Worm (Caenorhabditis elegans) whole organism, L1 larva: ENCODE results near the gene pgp-13.

Experiments
- C04F5.9 ChIP-seq: sonication (generic microtip); optimal IDR thresholded peaks from 2 replicates; lab custom pipeline; 2016; ENCODE audit warnings: missing genetic modification characterization, missing compliant biosample characterization
- C34B4.2 ChIP-seq: sonication (generic microtip); optimal IDR thresholded peaks from 2 replicates; lab custom pipeline; 2017; ENCODE audit warnings: mild to moderate bottlenecking, missing genetic modification characterization, missing compliant biosample characterization
- Y116A8C.19 ChIP-seq: sonication (generic microtip); optimal IDR thresholded peaks from 2 replicates; lab custom pipeline; 2016; ENCODE audit warnings: missing compliant biosample characterization, missing genetic modification characterization, borderline replicate concordance
- aha-1 ChIP-seq: fragments of 150-350 bp; optimal IDR thresholded peaks from 2 replicates; lab custom pipeline; 2014; ENCODE audit warnings: missing biosample characterization, missing genetic modification characterization
- aly-2 ChIP-seq: fragments of 150-350 bp; optimal IDR thresholded peaks from 2 replicates; lab custom pipeline; 2014; ENCODE audit warnings: missing biosample characterization, missing genetic modification characterization
- blmp-1 ChIP-seq: fragments of 150-350 bp; optimal IDR thresholded peaks from 2 replicates; lab custom pipeline; 2014; ENCODE audit warnings: missing biosample characterization, missing genetic modification characterization
- ceh-8 ChIP-seq: fragments of 200-800 bp; sonication (Bioruptor generic); optimal IDR thresholded peaks from 2 replicates; lab custom pipeline; 2018; ENCODE audit warnings: mild to moderate bottlenecking, missing genetic modification characterization, moderate library complexity, missing compliant biosample characterization
- efl-1 ChIP-seq, 4 experiments: fragments of 150-350 bp; optimal IDR thresholded peaks in 3 of 4; peaks in 1 of 4; 1 replicate in 1 of 4; 2 replicates in 3 of 4; lab custom pipeline; 2014; ENCODE audit warnings: missing biosample characterization in 2 of 4, missing genetic modification characterization in 2 of 4, missing genetic modification reagents in 2 of 4
- efl-3 ChIP-seq: fragments of 200-800 bp; sonication (Bioruptor generic); optimal IDR thresholded peaks from 2 replicates; lab custom pipeline; 2018; ENCODE audit warnings: mild to moderate bottlenecking, missing genetic modification characterization, missing compliant biosample characterization
- egl-27 ChIP-seq, 2 experiments: fragments of 150-350 bp in 1 of 2; sonication (generic microtip); optimal IDR thresholded peaks; 3 replicates each; lab custom pipeline; 2017 to 2018; ENCODE audit warnings: missing biosample characterization in 2 of 2, missing genetic modification characterization in 2 of 2, missing genetic modification reagents in 2 of 2
- elt-2 ChIP-seq: sonication (generic microtip); optimal IDR thresholded peaks from 2 replicates; lab custom pipeline; 2016; ENCODE audit warnings: missing genetic modification characterization, mild to moderate bottlenecking, inconsistent platforms, missing compliant biosample characterization, missing genetic modification reagents
- elt-3 ChIP-seq, 6 experiments: fragments of 150-350 bp in 1 of 6; sonication (generic microtip); optimal IDR thresholded peaks; 2 replicates each; lab custom pipeline; 2017 to 2018; ENCODE audit warnings: missing biosample characterization in 6 of 6, missing genetic modification characterization in 6 of 6, inconsistent platforms in 1 of 6
- ets-5 ChIP-seq: fragments of 200-800 bp; sonication (Bioruptor generic); IDR thresholded peaks from 2 replicates; pipeline ENCODE4 v1.3.6; 2022; ENCODE audit warnings: missing genetic modification characterization, missing compliant biosample characterization
- fkh-10 ChIP-seq: sonication (generic microtip); optimal IDR thresholded peaks from 2 replicates; lab custom pipeline; 2017; ENCODE audit warnings: missing biosample characterization, missing genetic modification reagents, missing genetic modification characterization
- fkh-4 ChIP-seq: sonication (generic microtip); optimal IDR thresholded peaks from 2 replicates; lab custom pipeline; 2016; ENCODE audit warnings: missing compliant biosample characterization, missing genetic modification characterization, borderline replicate concordance
- irx-1 ChIP-seq: sonication (generic microtip); optimal IDR thresholded peaks from 2 replicates; lab custom pipeline; 2016; ENCODE audit warnings: missing genetic modification characterization, missing compliant biosample characterization
- lin-39 ChIP-seq: fragments of 150-350 bp; optimal IDR thresholded peaks from 2 replicates; lab custom pipeline; 2014; ENCODE audit warnings: missing biosample characterization, missing genetic modification reagents, missing genetic modification characterization
- mdl-1 ChIP-seq, 2 experiments: fragments of 150-350 bp; optimal IDR thresholded peaks; 2 replicates each; lab custom pipeline; 2014 to 2017; ENCODE audit warnings: missing biosample characterization in 2 of 2, missing genetic modification characterization in 2 of 2, inconsistent platforms in 1 of 2
- mef-2 ChIP-seq: fragments of 150-350 bp; optimal IDR thresholded peaks from 2 replicates; lab custom pipeline; 2014; ENCODE audit warnings: missing biosample characterization, missing genetic modification characterization
- nhr-11 ChIP-seq: fragments of 150-350 bp; optimal IDR thresholded peaks from 2 replicates; lab custom pipeline; 2014; ENCODE audit warnings: missing biosample characterization, missing genetic modification characterization
- nhr-19 ChIP-seq: fragments of 200-800 bp; sonication (Bioruptor generic); conservative IDR thresholded peaks from 2 replicates; pipeline ENCODE4 v1.3.6; 2022; ENCODE audit warnings: missing genetic modification characterization, missing compliant biosample characterization
- nhr-20 ChIP-seq: sonication (generic microtip); optimal IDR thresholded peaks from 2 replicates; lab custom pipeline; 2016; ENCODE audit warnings: mild to moderate bottlenecking, missing genetic modification characterization, missing compliant biosample characterization
- nhr-237 ChIP-seq: fragments of 150-350 bp; optimal IDR thresholded peaks from 2 replicates; lab custom pipeline; 2014; ENCODE audit warnings: missing biosample characterization, missing genetic modification characterization
- nhr-47 ChIP-seq: sonication (generic microtip); optimal IDR thresholded peaks from 2 replicates; lab custom pipeline; 2016; ENCODE audit warnings: mild to moderate bottlenecking, missing genetic modification characterization, moderate library complexity, missing compliant biosample characterization
- nhr-85 ChIP-seq: sonication (generic microtip); peaks from one replicate; lab custom pipeline; 2016; ENCODE audit warnings: missing genetic modification characterization, inconsistent platforms, missing compliant biosample characterization
- pax-3 ChIP-seq: fragments of 200-800 bp; sonication (Bioruptor generic); optimal IDR thresholded peaks from 2 replicates; lab custom pipeline; 2018; ENCODE audit warnings: mild to moderate bottlenecking, missing genetic modification characterization, moderate library complexity, missing compliant biosample characterization
- sox-4 ChIP-seq: sonication (generic microtip); optimal IDR thresholded peaks from 2 replicates; lab custom pipeline; 2016; ENCODE audit warnings: missing genetic modification characterization, missing compliant biosample characterization
- tlp-1 ChIP-seq: fragments of 150-350 bp; optimal IDR thresholded peaks from 2 replicates; lab custom pipeline; 2014; ENCODE audit warnings: missing biosample characterization, missing genetic modification characterization
- unc-30 ChIP-seq: sonication (generic microtip); optimal IDR thresholded peaks from 2 replicates; lab custom pipeline; 2017; ENCODE audit warnings: missing biosample characterization, missing genetic modification characterization
- unc-98 ChIP-seq: fragments of 200-800 bp; sonication (Bioruptor generic); IDR thresholded peaks from 2 replicates; pipeline ENCODE4 v1.3.6; 2022; ENCODE audit warnings: missing genetic modification characterization, missing compliant biosample characterization
- vab-15 ChIP-seq: sonication (generic microtip); optimal IDR thresholded peaks from 2 replicates; lab custom pipeline; 2017; ENCODE audit warnings: missing genotype, mild to moderate bottlenecking, missing genetic modification characterization, missing compliant biosample characterization
- zag-1 ChIP-seq: fragments of 150-350 bp; optimal IDR thresholded peaks from 2 replicates; lab custom pipeline; 2014; ENCODE audit warnings: missing biosample characterization, missing genetic modification characterization
- zip-4 ChIP-seq: fragments of 200-800 bp; sonication (Bioruptor generic); optimal IDR thresholded peaks from 2 replicates; lab custom pipeline; 2018; ENCODE audit warnings: mild to moderate bottlenecking, missing genetic modification characterization, moderate library complexity, missing compliant biosample characterization
- ztf-11 ChIP-seq, 2 experiments: sonication (generic microtip); optimal IDR thresholded peaks; 2 replicates each; lab custom pipeline; 2016 to 2017; ENCODE audit warnings: missing genetic modification characterization in 2 of 2, missing biosample characterization in 1 of 2, missing compliant biosample characterization in 1 of 2
- ztf-4 ChIP-seq: fragments of 150-350 bp; optimal IDR thresholded peaks from 2 replicates; lab custom pipeline; 2014; ENCODE audit warnings: missing biosample characterization, missing genetic modification characterization

pgp-13 gene

ce11 chrX:12761778-12762177, 23.2 kb downstream of the pgp-13 start, which contains the start of gene cept-1:
cept-1 (plus strand) TSS chrX:12762078.
- TF ChIP-seq nhr-11 = no peak
- TF ChIP-seq nhr-19 = no peak
- TF ChIP-seq lin-39 (tag; lab: Kevin White, UChicago) = no peak
- TF ChIP-seq nhr-237 = no peak
- no peak for TF ChIP-seq vab-15 (tag; lab: Kevin White, UChicago)

- TF ChIP-seq pax-3 (tag; lab: Kevin White, UChicago) (no peak), ets-5 (GFP tag; lab: Robert Waterston, UW) (no peak), zip-4 (GFP tag; lab: Kevin White, UChicago) (no peak), fkh-10 (no peak), irx-1 (tag; lab: Kevin White, UChicago) (no peak), ztf-4 (tag; lab: Kevin White, UChicago) (no peak), unc-30 (tag; lab: Kevin White, UChicago) (no peak), egl-27 (tag; optimal IDR thresholded peaks at IDR 0.05; lab: Kevin White, UChicago) (no peak), aha-1 (tag; lab: Kevin White, UChicago) (no peak), ceh-8 (GFP tag; lab: Kevin White, UChicago) (no peak), nhr-47 (tag; lab: Kevin White, UChicago) (no peak), efl-3 (no peak), sox-4 (tag; lab: Kevin White, UChicago) (no peak), tlp-1 (tag; lab: Kevin White, UChicago) (no peak), nhr-20 (no peak), ztf-11 (tag; optimal IDR thresholded peaks at IDR 0.05; lab: Kevin White, UChicago) (no peak), efl-1 (optimal IDR thresholded peaks at IDR 0.05; lab: Kevin White, UChicago) (no peak), efl-1 (GFP tag; optimal IDR thresholded peaks at IDR 0.05 in 1 of 2; lab: Kevin White, UChicago) (no peak), aly-2 (no peak), Y116A8C.19 (tag; lab: Kevin White, UChicago) (no peak), mef-2 (tag; lab: Kevin White, UChicago) (no peak)
- TF ChIP-seq, all 84 proteins: peak for 0
Measured at ce11 chrX:12764009-12764408, 25.5 kb downstream of the pgp-13 start.

ce11 chrX:12769697-12770096, 31.1 kb downstream of the pgp-13 start, which contains the start of gene ilc-17.1:
ilc-17.1 (minus strand) TSS chrX:12769797.
- no peak for TF ChIP-seq unc-98 (GFP tag; lab: Robert Waterston, UW)

ce11 chrX:12780674-12781073, 42.1 kb downstream of the pgp-13 start:
- TF ChIP-seq elt-2 (tag; lab: Kevin White, UChicago) (peak; percentile 80), zag-1 (tag; lab: Kevin White, UChicago) (no peak), C34B4.2 (no peak)
- TF ChIP-seq, all 84 proteins: peak for 1

- TF ChIP-seq mdl-1 (tag; optimal IDR thresholded peaks at IDR 0.05; lab: Kevin White, UChicago) (peak in 1 of 2 experiments; percentile 28), blmp-1 (peak; percentile 72), fkh-4 (tag; lab: Kevin White, UChicago) (no peak), elt-3 (tag; optimal IDR thresholded peaks at IDR 0.05; lab: Kevin White, UChicago) (peak in 1 of 6 experiments; percentile 58), nhr-85 (tag; lab: Kevin White, UChicago) (peak; percentile 45), efl-1 (optimal IDR thresholded peaks at IDR 0.05; lab: Kevin White, UChicago) (no peak), efl-1 (GFP tag; optimal IDR thresholded peaks at IDR 0.05 in 1 of 2; lab: Kevin White, UChicago) (peak in 1 of 2 experiments; percentile 10), nhr-19 (peak; percentile 31), nhr-20 (peak; percentile 17), elt-2 (tag; lab: Kevin White, UChicago) (peak; percentile 28), C04F5.9 (no peak), mef-2 (tag; lab: Kevin White, UChicago) (no peak)
Measured at ce11 chrX:12781712-12782444, 43.3 kb downstream of the pgp-13 start, which contains the start of gene alh-13. alh-13 (plus strand) TSS chrX:12782394.
